Worm (Caenorhabditis elegans) whole organism, L1 larva: ENCODE data around the gene Y58A7A.1.

Experiments
- ama-1 ChIP-seq: fragments of 150-350 bp; optimal IDR thresholded peaks from 2 replicates; lab custom pipeline; 2014
- lin-39 ChIP-seq: fragments of 150-350 bp; optimal IDR thresholded peaks from 2 replicates; lab custom pipeline; 2014; ENCODE audit warnings: missing biosample characterization, missing genetic modification reagents, missing genetic modification characterization
- nhr-12 ChIP-seq: sonication (generic microtip); optimal IDR thresholded peaks from 2 replicates; lab custom pipeline; 2017; ENCODE audit warnings: missing biosample characterization, missing genetic modification characterization

DNA sequence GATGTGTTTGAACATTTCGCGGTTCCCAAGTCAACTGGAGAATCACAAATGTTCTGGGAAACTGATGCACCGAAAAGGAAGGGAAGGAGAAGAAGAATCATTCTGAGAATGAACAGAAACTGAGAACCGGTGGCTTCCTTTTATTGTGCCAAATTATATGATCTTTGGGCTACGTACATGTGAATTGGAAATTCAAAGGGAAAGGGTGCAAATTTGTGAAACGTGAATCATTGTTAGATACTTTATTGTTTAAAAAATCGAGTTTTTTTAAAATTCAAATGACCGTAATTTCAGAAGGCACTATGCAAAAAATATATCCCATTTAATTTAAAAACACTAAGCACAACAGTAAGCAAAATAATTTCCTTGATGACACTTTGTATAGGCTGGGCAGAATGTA lies 34.3 kb downstream of the Y58A7A.1 start, which contains the start of gene K11D12.6:
- TF ChIP-seq ama-1 (lab: Kevin White, UChicago) (no peak), lin-39 (tag; lab: Kevin White, UChicago) (no peak), nhr-12 (tag; lab: Kevin White, UChicago) (no peak)
